Worm (Caenorhabditis elegans) whole organism, young adult: ENCODE measurements around the gene F08G2.4.

Experiments
- F33H1.4 ChIP-seq: fragments of 200-800 bp; sonication (Bioruptor generic); IDR thresholded peaks from 2 replicates; pipeline ENCODE4 v1.3.6; 2022; ENCODE audit warnings: missing genetic modification reagents, missing genetic modification characterization, missing compliant biosample characterization
- F55B11.4 ChIP-seq: sonication (generic microtip); optimal IDR thresholded peaks from 2 replicates; lab custom pipeline; 2016; ENCODE audit warnings: missing compliant biosample characterization, missing genetic modification characterization, borderline replicate concordance; ENCODE audit not compliant: insufficient read depth
- Y53G8AR.9 ChIP-seq: fragments of 200-800 bp; sonication (Bioruptor generic); conservative IDR thresholded peaks from 2 replicates; pipeline ENCODE4 v1.3.6; 2022; ENCODE audit warnings: missing genetic modification reagents, missing genetic modification characterization, missing compliant biosample characterization
- cebp-1 ChIP-seq, 2 experiments: fragments of 200-800 bp in 1 of 2; sonication (Bioruptor generic) in 1 of 2; sonication (generic microtip) in 1 of 2; IDR thresholded peaks in 1 of 2; optimal IDR thresholded peaks in 1 of 2; 2 replicates each; pipeline versions ENCODE4 v1.3.6 to Lab custom; 2017 to 2022; ENCODE audit warnings: missing compliant biosample characterization in 2 of 2, missing genetic modification characterization in 2 of 2, mild to moderate bottlenecking in 1 of 2, missing genetic modification reagents in 1 of 2, moderate library complexity in 1 of 2
- ceh-40 ChIP-seq: fragments of 200-800 bp; sonication (Bioruptor generic); IDR thresholded peaks from 2 replicates; pipeline ENCODE4 v1.3.6; 2022; ENCODE audit warnings: missing genetic modification characterization, missing compliant biosample characterization
- ceh-58 ChIP-seq: fragments of 200-800 bp; sonication (Bioruptor generic); IDR thresholded peaks from 2 replicates; pipeline ENCODE4 v1.3.6; 2022; ENCODE audit warnings: missing genetic modification characterization, missing compliant biosample characterization
- dpl-1 ChIP-seq: fragments of 150-350 bp; optimal IDR thresholded peaks from 2 replicates; lab custom pipeline; 2014; ENCODE audit warnings: missing biosample characterization, missing genetic modification reagents, missing genetic modification characterization
- egl-44 ChIP-seq: fragments of 200-800 bp; sonication (Bioruptor generic); IDR thresholded peaks from 2 replicates; pipeline ENCODE4 v1.3.6; 2022; ENCODE audit warnings: missing genetic modification reagents, missing genetic modification characterization, missing compliant biosample characterization
- lag-1 ChIP-seq: fragments of 200-800 bp; sonication (Bioruptor generic); IDR thresholded peaks from 2 replicates; pipeline ENCODE4 v1.3.6; 2022; ENCODE audit warnings: missing genetic modification reagents, missing genetic modification characterization, missing compliant biosample characterization
- nfya-1 ChIP-seq: sonication (generic microtip); optimal IDR thresholded peaks from 2 replicates; lab custom pipeline; 2017; ENCODE audit warnings: antibody characterized with exemption, missing compliant biosample characterization, missing genetic modification characterization, borderline replicate concordance; ENCODE audit not compliant: insufficient read depth
- pbrm-1 ChIP-seq: fragments of 200-800 bp; sonication (Bioruptor generic); IDR thresholded peaks from 2 replicates; pipeline ENCODE4 v1.3.6; 2022; ENCODE audit warnings: missing genetic modification reagents, missing genetic modification characterization, missing compliant biosample characterization
- snpc-4 ChIP-seq, 5 experiments: fragments of 150-350 bp in 1 of 5; sonication (generic microtip) in 4 of 5; optimal IDR thresholded peaks; 2 replicates each; lab custom pipeline; 2014 to 2018; ENCODE audit warnings: missing genetic modification characterization in 5 of 5, missing biosample characterization in 3 of 5, antibody characterized with exemption in 2 of 5, mild to moderate bottlenecking in 2 of 5, missing compliant biosample characterization in 2 of 5, missing genotype in 2 of 5, moderate library complexity in 2 of 5, missing genetic modification reagents in 1 of 5
- unc-130 ChIP-seq: sonication (generic microtip); optimal IDR thresholded peaks from 2 replicates; lab custom pipeline; 2016; ENCODE audit warnings: missing genetic modification reagents, missing genetic modification characterization, missing compliant biosample characterization
- zfh-2 ChIP-seq: fragments of 200-800 bp; sonication (Bioruptor generic); conservative IDR thresholded peaks from 2 replicates; pipeline ENCODE4 v1.3.6; 2022; ENCODE audit warnings: missing genetic modification reagents, missing genetic modification characterization, missing compliant biosample characterization

DNA sequence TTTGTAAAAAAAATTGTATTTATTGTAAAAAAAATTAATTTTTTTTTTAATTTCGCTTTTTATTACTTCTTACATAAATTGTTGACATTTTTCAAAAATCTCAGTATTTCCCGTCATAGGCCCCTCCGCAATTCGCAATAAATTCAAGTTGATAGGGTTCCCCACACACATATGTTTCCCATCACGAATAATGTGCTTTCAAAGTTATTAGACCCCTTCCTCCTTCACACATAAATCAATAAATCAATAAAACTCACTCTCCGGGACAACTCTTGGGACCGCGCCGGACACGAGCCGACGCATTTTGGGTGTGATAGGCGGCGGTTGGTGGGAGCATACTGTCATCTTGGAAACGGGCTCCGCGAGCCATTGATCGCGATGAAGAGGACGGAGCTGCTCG lies 9.1 kb downstream of the F08G2.4 start:
- TF ChIP-seq snpc-4 (GFP tag; optimal IDR thresholded peaks at IDR 0.05; lab: Kevin White, UChicago) (no peak), snpc-4 (tag; optimal IDR thresholded peaks at IDR 0.05; lab: Kevin White, UChicago) (no peak), F55B11.4 (no peak), egl-44 (GFP tag; lab: Robert Waterston, UW) (no peak), pbrm-1 (GFP tag; lab: Robert Waterston, UW) (no peak), zfh-2 (GFP tag; lab: Robert Waterston, UW) (peak; percentile 42; the same call in 1 of the 2 replicates), ceh-40 (GFP tag; lab: Robert Waterston, UW) (no peak), ceh-58 (GFP tag; lab: Robert Waterston, UW) (no peak), Y53G8AR.9 (GFP tag; lab: Robert Waterston, UW) (no peak), nfya-1 (no peak), F33H1.4 (GFP tag; lab: Robert Waterston, UW) (no peak), cebp-1 (GFP tag; IDR thresholded peaks at IDR 0.05; lab: Robert Waterston, UW) (no peak), cebp-1 (tag; optimal IDR thresholded peaks at IDR 0.05; lab: Kevin White, UChicago) (no peak), lag-1 (no peak), dpl-1 (no peak), unc-130 (GFP tag; lab: Kevin White, UChicago) (no peak)
